Worm (Caenorhabditis elegans): Measurements from ENCODE around the gene C06C3.12.

ce11 chrII:9369394-9369793 lies 5.5 kb upstream of the C06C3.12 start:
- no peak for TF ChIP-seq nhr-237 (tag; optimal IDR thresholded peaks at IDR 0.05)
- TF ChIP-seq snpc-4 (tag; optimal IDR thresholded peaks at IDR 0.05) = no peak
- TF ChIP-seq mab-5 (tag; optimal IDR thresholded peaks at IDR 0.05) = no peak
- TF ChIP-seq hlh-1 (tag; optimal IDR thresholded peaks at IDR 0.05) = no peak
- TF ChIP-seq nhr-28 (tag; optimal IDR thresholded peaks at IDR 0.05) = no peak
- no peak for TF ChIP-seq ztf-11 (tag; optimal IDR thresholded peaks at IDR 0.05)
- no peak for TF ChIP-seq sptf-1 (tag; optimal IDR thresholded peaks at IDR 0.05)
- no peak for TF ChIP-seq nhr-76 (tag; optimal IDR thresholded peaks at IDR 0.05)

Data from whole organism, mixed stage, embryonic.